Worm (Caenorhabditis elegans) whole organism, young adult: ENCODE results near the gene C34D4.10.

ENCODE experiments used
- C17E4.6 ChIP-seq: fragments of 200-800 bp; sonication (Bioruptor generic); IDR thresholded peaks from 2 replicates; pipeline ENCODE4 v1.3.6; 2022; ENCODE audit warnings: missing genetic modification reagents, missing genetic modification characterization, missing compliant biosample characterization
- F22D6.2 ChIP-seq: sonication (generic microtip); optimal IDR thresholded peaks from 2 replicates; lab custom pipeline; 2016; ENCODE audit warnings: mild to moderate bottlenecking, missing genetic modification characterization, missing compliant biosample characterization
- F37B4.10 ChIP-seq: fragments of 200-800 bp; sonication (Bioruptor generic); IDR thresholded peaks from 2 replicates; pipeline ENCODE4 v1.3.6; 2022; ENCODE audit warnings: missing genetic modification characterization, missing compliant biosample characterization
- F57C9.4 ChIP-seq: sonication (generic microtip); optimal IDR thresholded peaks from 2 replicates; lab custom pipeline; 2017; ENCODE audit warnings: mild to moderate bottlenecking, missing genetic modification characterization, missing compliant biosample characterization
- K12H6.12 ChIP-seq: fragments of 200-800 bp; sonication (Bioruptor generic); optimal IDR thresholded peaks from 2 replicates; lab custom pipeline; 2018; ENCODE audit warnings: mild to moderate bottlenecking, missing genetic modification characterization, missing compliant biosample characterization
- Y95B8A.8 ChIP-seq: fragments of 200-800 bp; sonication (Bioruptor generic); IDR thresholded peaks from 2 replicates; pipeline ENCODE4 v1.3.6; 2022; ENCODE audit warnings: missing genetic modification reagents, missing genetic modification characterization, missing compliant biosample characterization
- ama-1 ChIP-seq, 3 experiments: fragments of 150-350 bp in 1 of 3; sonication (generic microtip) in 2 of 3; optimal IDR thresholded peaks; 2 replicates each; lab custom pipeline; 2014 to 2018; ENCODE audit warnings: missing biosample characterization in 2 of 3, missing genetic modification characterization in 2 of 3, missing genetic modification reagents in 2 of 3
- aptf-3 ChIP-seq: fragments of 200-800 bp; sonication (Bioruptor generic); IDR thresholded peaks from 2 replicates; pipeline ENCODE4 v1.3.6; 2022; ENCODE audit warnings: missing genetic modification characterization, missing compliant biosample characterization
- attf-5 ChIP-seq: fragments of 200-800 bp; sonication (Bioruptor generic); optimal IDR thresholded peaks from 2 replicates; lab custom pipeline; 2018; ENCODE audit warnings: mild to moderate bottlenecking, missing genetic modification characterization, missing compliant biosample characterization
- cebp-2 ChIP-seq: fragments of 200-800 bp; sonication (Bioruptor generic); IDR thresholded peaks from 2 replicates; pipeline ENCODE4 v1.3.6; 2022; ENCODE audit warnings: missing genetic modification characterization, missing compliant biosample characterization
- ceh-100 ChIP-seq: fragments of 200-800 bp; sonication (Bioruptor generic); IDR thresholded peaks from 2 replicates; pipeline ENCODE4 v1.3.6; 2022; ENCODE audit warnings: missing genetic modification reagents, missing genetic modification characterization, missing compliant biosample characterization
- dpff-1 ChIP-seq: sonication (generic microtip); optimal IDR thresholded peaks from 2 replicates; lab custom pipeline; 2017; ENCODE audit warnings: mild to moderate bottlenecking, missing genetic modification characterization, missing compliant biosample characterization
- egrh-3 ChIP-seq: fragments of 200-800 bp; sonication (Bioruptor generic); IDR thresholded peaks from 2 replicates; pipeline ENCODE4 v1.3.6; 2022; ENCODE audit warnings: missing genetic modification reagents, missing genetic modification characterization, missing compliant biosample characterization
- hlh-12 ChIP-seq: sonication (generic microtip); optimal IDR thresholded peaks from 2 replicates; lab custom pipeline; 2016; ENCODE audit warnings: missing genetic modification characterization, missing compliant biosample characterization
- lag-1 ChIP-seq: fragments of 200-800 bp; sonication (Bioruptor generic); IDR thresholded peaks from 2 replicates; pipeline ENCODE4 v1.3.6; 2022; ENCODE audit warnings: missing genetic modification reagents, missing genetic modification characterization, missing compliant biosample characterization
- lin-35 ChIP-seq, 3 experiments: fragments of 150-350 bp in 2 of 3; sonication (generic microtip) in 1 of 3; optimal IDR thresholded peaks; 2 replicates each; lab custom pipeline; 2014 to 2018; ENCODE audit warnings: missing biosample characterization in 3 of 3, missing genetic modification characterization in 3 of 3, missing genetic modification reagents in 3 of 3
- lin-54 ChIP-seq: fragments of 200-800 bp; sonication (Bioruptor generic); optimal IDR thresholded peaks from 2 replicates; lab custom pipeline; 2018; ENCODE audit warnings: mild to moderate bottlenecking, missing genetic modification characterization, missing compliant biosample characterization
- lsl-1 ChIP-seq: fragments of 200-800 bp; sonication (Bioruptor generic); optimal IDR thresholded peaks from 2 replicates; lab custom pipeline; 2018; ENCODE audit warnings: mild to moderate bottlenecking, missing genetic modification characterization, moderate library complexity, missing compliant biosample characterization
- madf-10 ChIP-seq: sonication (generic microtip); optimal IDR thresholded peaks from 2 replicates; lab custom pipeline; 2016; ENCODE audit warnings: mild to moderate bottlenecking, missing genetic modification characterization, missing compliant biosample characterization
- madf-8 ChIP-seq: fragments of 200-800 bp; sonication (Bioruptor generic); conservative IDR thresholded peaks from 2 replicates; pipeline ENCODE4 v1.3.6; 2022; ENCODE audit warnings: missing genetic modification reagents, missing genetic modification characterization, missing compliant biosample characterization
- mes-4 ChIP-seq: sonication (generic microtip); optimal IDR thresholded peaks from 2 replicates; lab custom pipeline; 2016; ENCODE audit warnings: missing genotype, missing genetic modification characterization, missing compliant biosample characterization
- nhr-120 ChIP-seq: fragments of 200-800 bp; sonication (Bioruptor generic); IDR thresholded peaks from 2 replicates; pipeline ENCODE4 v1.3.6; 2022; ENCODE audit warnings: missing genetic modification characterization, missing compliant biosample characterization
- pbrm-1 ChIP-seq: fragments of 200-800 bp; sonication (Bioruptor generic); IDR thresholded peaks from 2 replicates; pipeline ENCODE4 v1.3.6; 2022; ENCODE audit warnings: missing genetic modification reagents, missing genetic modification characterization, missing compliant biosample characterization
- pha-4 ChIP-seq: fragments of 150-350 bp; sonication (generic microtip); optimal IDR thresholded peaks from 2 replicates; lab custom pipeline; 2014; ENCODE audit warnings: missing biosample characterization, missing genetic modification reagents, missing genetic modification characterization
- rcor-1 ChIP-seq: fragments of 200-800 bp; sonication (Bioruptor generic); IDR thresholded peaks from 2 replicates; pipeline ENCODE4 v1.3.6; 2022; ENCODE audit warnings: missing genetic modification reagents, missing genetic modification characterization, missing compliant biosample characterization
- rpc-1 ChIP-seq, 2 experiments: fragments of 150-350 bp in 1 of 2; sonication (generic microtip) in 1 of 2; optimal IDR thresholded peaks; 2 replicates each; lab custom pipeline; 2014 to 2018; ENCODE audit warnings: missing biosample characterization in 1 of 2, missing genetic modification characterization in 1 of 2, missing genetic modification reagents in 1 of 2, missing genotype in 1 of 2
- snpc-4 ChIP-seq, 5 experiments: fragments of 150-350 bp in 1 of 5; sonication (generic microtip) in 4 of 5; optimal IDR thresholded peaks; 2 replicates each; lab custom pipeline; 2014 to 2018; ENCODE audit warnings: missing genetic modification characterization in 5 of 5, missing biosample characterization in 3 of 5, antibody characterized with exemption in 2 of 5, mild to moderate bottlenecking in 2 of 5, missing compliant biosample characterization in 2 of 5, missing genotype in 2 of 5, moderate library complexity in 2 of 5, missing genetic modification reagents in 1 of 5
- ztf-18 ChIP-seq: sonication (generic microtip); optimal IDR thresholded peaks from 2 replicates; lab custom pipeline; 2016; ENCODE audit warnings: missing genotype, mild to moderate bottlenecking, missing genetic modification characterization, missing compliant biosample characterization
- ztf-28 ChIP-seq: fragments of 200-800 bp; sonication (Bioruptor generic); IDR thresholded peaks from 2 replicates; pipeline ENCODE4 v1.3.6; 2022; ENCODE audit warnings: missing genetic modification reagents, missing genetic modification characterization, missing compliant biosample characterization

The C34D4.10 gene

DNA sequence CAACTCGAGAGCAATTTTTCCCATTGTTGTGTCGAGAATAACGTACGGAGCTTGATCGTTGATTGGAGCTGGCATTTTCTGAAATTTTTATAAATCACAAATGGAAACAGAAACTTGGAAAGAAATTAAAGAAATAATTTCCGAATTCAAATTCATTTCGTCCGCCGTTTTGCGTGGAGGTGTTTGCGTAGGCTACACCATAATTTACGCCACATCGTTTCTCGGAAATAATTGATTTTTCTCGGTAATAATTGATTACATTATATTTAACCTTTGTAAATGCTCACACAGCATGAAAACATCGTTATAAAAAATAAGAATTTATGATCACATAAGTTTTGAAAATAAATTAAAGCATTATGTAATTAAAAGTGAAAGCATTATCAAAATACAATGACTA is 11.9 kb upstream of the C34D4.10 start, which contains the start of gene cyn-12:
Gene cyn-12, minus strand, starts transcription at position 78 of the 400 bp plus-strand sequence.
- TF ChIP-seq lin-35 (GFP tag; optimal IDR thresholded peaks at IDR 0.05; lab: Kevin White, UChicago) (no peak), C17E4.6 (GFP tag; lab: Robert Waterston, UW) (no peak), attf-5 (GFP tag; lab: Kevin White, UChicago) (peak; percentile 16), ceh-100 (GFP tag; lab: Robert Waterston, UW) (no peak), F22D6.2 (tag; lab: Kevin White, UChicago) (no peak), lin-54 (peak; percentile 23), snpc-4 (GFP tag; optimal IDR thresholded peaks at IDR 0.05; lab: Kevin White, UChicago) (no peak), snpc-4 (tag; optimal IDR thresholded peaks at IDR 0.05; lab: Kevin White, UChicago) (peak in 1 of 4 experiments; percentile 3), pha-4 (tag; lab: Kevin White, UChicago) (no peak), mes-4 (tag; lab: Kevin White, UChicago) (no peak), cebp-2 (GFP tag; lab: Robert Waterston, UW) (no peak)

DNA sequence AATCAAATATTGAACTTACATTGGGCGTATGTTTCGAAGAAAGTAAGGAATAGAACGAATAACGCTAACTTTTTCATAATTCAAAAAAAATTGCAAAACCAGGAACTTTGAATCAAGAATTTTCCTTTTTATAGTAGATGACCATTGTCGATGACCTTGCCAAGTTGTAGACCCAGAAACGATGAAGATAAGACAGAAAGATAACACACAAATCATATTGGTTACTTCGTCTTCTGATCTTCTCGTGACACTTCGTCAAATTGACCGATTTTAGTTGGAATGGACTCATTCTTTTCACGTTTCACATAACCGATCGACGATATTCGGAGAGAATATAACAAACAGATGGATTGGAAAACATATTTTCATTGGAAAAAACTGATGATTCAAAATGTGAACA is 10.6 kb upstream of the C34D4.10 start, which contains the start of gene grsp-3:
Gene grsp-3, minus strand, starts transcription at position 149 of the 400 bp plus-strand sequence.
- TF ChIP-seq K12H6.12 (tag; lab: Kevin White, UChicago) (no peak), lag-1 (GFP tag; lab: Robert Waterston, UW) (no peak), ama-1 (optimal IDR thresholded peaks at IDR 0.05; lab: Kevin White, UChicago) (no peak), ama-1 (GFP tag; optimal IDR thresholded peaks at IDR 0.05; lab: Kevin White, UChicago) (peak in 1 of 2 experiments; percentile 20)

DNA sequence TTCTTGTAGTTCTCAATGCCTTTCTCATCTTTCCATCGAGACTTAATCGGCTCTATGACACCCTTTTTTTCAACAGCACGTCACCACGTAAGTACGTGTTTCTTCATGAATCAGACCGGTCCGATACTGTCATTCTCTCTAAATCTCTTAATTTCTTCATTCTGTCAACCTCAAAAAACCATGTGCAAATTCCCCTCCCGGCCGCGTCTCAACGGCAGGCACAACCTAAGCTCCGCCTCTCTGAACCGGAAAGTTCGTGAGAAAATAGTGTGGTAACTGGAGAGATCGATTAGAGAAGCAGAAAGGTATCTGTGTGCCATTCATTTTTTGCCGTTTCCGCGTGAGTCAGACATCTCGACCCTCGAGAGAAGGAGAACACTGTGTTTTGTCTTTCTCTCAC is 6.6 kb downstream of the C34D4.10 start, which contains the start of gene nas-8:
Gene nas-8, plus strand, starts transcription at position 301 of the 400 bp plus-strand sequence.
- TF ChIP-seq Y95B8A.8 (GFP tag; lab: Robert Waterston, UW) = no peak
- no peak for TF ChIP-seq lin-54
- TF ChIP-seq rpc-1 (optimal IDR thresholded peaks at IDR 0.05; lab: Kevin White, UChicago) = no peak
- TF ChIP-seq rpc-1 (tag; optimal IDR thresholded peaks at IDR 0.05; lab: Kevin White, UChicago) = no peak
- TF ChIP-seq madf-10 (tag; lab: Kevin White, UChicago) = no peak
- no peak for TF ChIP-seq dpff-1 (tag; lab: Kevin White, UChicago)
- no peak for TF ChIP-seq ztf-28 (GFP tag; lab: Robert Waterston, UW)
- no peak for TF ChIP-seq nhr-120 (GFP tag; lab: Robert Waterston, UW)

DNA sequence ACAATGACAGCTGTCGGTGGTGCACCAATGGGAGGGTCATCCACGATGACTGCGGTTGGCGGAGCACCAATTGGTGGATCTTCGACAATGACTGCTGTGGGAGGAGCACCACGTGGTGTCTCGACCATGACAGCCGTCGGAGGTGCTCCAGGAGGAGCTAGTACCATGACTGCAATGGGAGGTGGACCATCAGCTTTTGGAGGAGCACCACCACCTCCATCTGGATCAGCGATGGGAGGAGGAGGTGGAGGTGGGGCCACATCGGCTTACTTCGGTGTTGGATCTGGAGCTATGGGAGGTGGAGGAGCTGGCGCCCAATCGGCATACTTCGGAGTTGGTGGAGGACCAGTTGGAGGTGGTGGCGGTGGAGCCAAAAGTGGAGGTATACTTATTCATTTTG is 8.9 kb downstream of the C34D4.10 start:
- TF ChIP-seq egrh-3 (GFP tag; lab: Robert Waterston, UW) = peak; percentile 63; the same call in 1 of the 2 replicates

DNA sequence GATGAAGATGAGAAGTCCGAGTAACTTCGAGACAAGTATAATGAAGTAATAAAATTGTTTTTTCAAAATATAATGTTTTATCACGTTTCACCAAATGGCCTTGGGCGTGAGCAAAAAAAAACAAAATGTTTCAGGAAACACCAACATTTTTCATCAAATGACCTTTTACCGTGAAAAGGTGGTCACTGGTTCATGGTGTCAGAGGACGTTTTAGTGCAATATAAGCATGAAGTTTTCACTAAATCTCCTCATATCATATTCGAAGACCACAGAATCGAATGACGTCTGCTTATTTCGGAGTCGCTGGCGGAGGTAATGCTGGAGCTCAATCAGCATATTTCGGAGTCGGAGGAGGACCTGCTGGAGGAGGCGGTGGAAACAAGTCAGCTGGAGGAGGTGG is 9.9 kb downstream of the C34D4.10 start, which contains the start of the genes ZC477.7 and ssq-3:
Gene ZC477.7, minus strand, starts transcription at position 101 of the 400 bp plus-strand sequence.
Gene ssq-3, plus strand, starts transcription at position 251 of the 400 bp plus-strand sequence.
- TF ChIP-seq pbrm-1 (no peak), madf-8 (GFP tag; lab: Robert Waterston, UW) (no peak), rcor-1 (GFP tag; lab: Robert Waterston, UW) (no peak), F37B4.10 (GFP tag; lab: Robert Waterston, UW) (no peak), hlh-12 (tag; lab: Kevin White, UChicago) (no peak), dpff-1 (tag; lab: Kevin White, UChicago) (no peak), ztf-18 (tag; lab: Kevin White, UChicago) (no peak), F57C9.4 (tag; lab: Kevin White, UChicago) (no peak), lsl-1 (GFP tag; lab: Kevin White, UChicago) (no peak), aptf-3 (GFP tag; lab: Robert Waterston, UW) (no peak)
